Worm (Caenorhabditis elegans): ENCODE results near the gene C08F8.6.
A peak's percentile ranks its signal among the peaks of the same experiment; 100 is the strongest.

The C08F8.6 gene

DNA sequence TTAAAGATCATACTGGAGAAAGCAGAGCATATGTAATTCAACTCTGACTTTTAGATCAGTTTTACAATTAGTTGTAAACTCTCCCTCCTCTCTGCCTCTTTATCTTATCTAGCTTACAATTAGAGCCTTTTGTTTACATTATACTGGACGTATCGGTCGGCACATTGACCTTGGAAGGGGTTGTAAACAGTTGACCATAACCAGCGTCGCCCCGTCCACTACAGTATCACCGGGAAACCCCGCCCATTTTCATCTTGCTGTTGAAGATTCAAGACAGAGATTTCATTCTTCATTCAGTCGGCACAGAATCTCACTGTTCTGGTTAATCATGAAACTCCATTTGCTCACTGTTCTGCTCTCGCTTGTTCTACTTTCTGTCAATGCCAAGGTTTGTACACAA, 22.0 kb upstream of the C08F8.6 start, which contains the start of gene sdz-27:
sdz-27 (plus strand) TSS at position 301 of the 400 bp plus-strand sequence.
- TF ChIP-seq ztf-29 (GFP tag; IDR thresholded peaks at IDR 0.05) (no peak), med-1 (GFP tag; optimal IDR thresholded peaks at IDR 0.05; ENCODE audit: insufficient read depth) (no peak), klf-2 (GFP tag; conservative IDR thresholded peaks at IDR 0.05) (no peak), cog-1 (tag; optimal IDR thresholded peaks at IDR 0.05) (no peak), T22C8.4 (GFP tag; IDR thresholded peaks at IDR 0.05) (no peak), flt-1 (GFP tag; IDR thresholded peaks at IDR 0.05) (no peak), tab-1 (GFP tag; IDR thresholded peaks at IDR 0.05) (no peak), ztf-23 (GFP tag; IDR thresholded peaks at IDR 0.05) (no peak), ref-1 (GFP tag; conservative IDR thresholded peaks at IDR 0.05) (no peak)

- no peak for TF ChIP-seq T22C8.4 (GFP tag; IDR thresholded peaks at IDR 0.05)
- TF ChIP-seq ztf-29 (GFP tag; IDR thresholded peaks at IDR 0.05) = no peak
- no peak for TF ChIP-seq ref-1 (GFP tag; conservative IDR thresholded peaks at IDR 0.05)
Observed at ce11 chrIV:11183991-11184390, 19.3 kb upstream of the C08F8.6 start, which contains the start of gene nuaf-3. TSS of gene nuaf-3 (plus strand) at chrIV:11184291.

ce11 chrIV:11183013-11183412, 18.3 kb upstream of the C08F8.6 start, which contains the start of gene prx-14:
TSS of gene prx-14 (plus strand) at chrIV:11183132.
- TF ChIP-seq tab-1 (GFP tag; IDR thresholded peaks at IDR 0.05) = no peak
- TF ChIP-seq med-1 (GFP tag; optimal IDR thresholded peaks at IDR 0.05; ENCODE audit: insufficient read depth) = no peak
- TF ChIP-seq cog-1 (tag; optimal IDR thresholded peaks at IDR 0.05) = no peak
- no peak for TF ChIP-seq ztf-23 (GFP tag; IDR thresholded peaks at IDR 0.05)
- no peak for TF ChIP-seq klf-2 (GFP tag; conservative IDR thresholded peaks at IDR 0.05)
- no peak for TF ChIP-seq ztf-29 (GFP tag; IDR thresholded peaks at IDR 0.05)
- no peak for TF ChIP-seq T22C8.4 (GFP tag; IDR thresholded peaks at IDR 0.05)
- TF ChIP-seq ref-1 (GFP tag; conservative IDR thresholded peaks at IDR 0.05) = no peak
- TF ChIP-seq flt-1 (GFP tag; IDR thresholded peaks at IDR 0.05) = no peak

- no peak for TF ChIP-seq med-1 (GFP tag; optimal IDR thresholded peaks at IDR 0.05; ENCODE audit: insufficient read depth)
- TF ChIP-seq flt-1 (GFP tag; IDR thresholded peaks at IDR 0.05) = no peak
- no peak for TF ChIP-seq ref-1 (GFP tag; conservative IDR thresholded peaks at IDR 0.05)
- no peak for TF ChIP-seq klf-2 (GFP tag; conservative IDR thresholded peaks at IDR 0.05)
- TF ChIP-seq tab-1 (GFP tag; IDR thresholded peaks at IDR 0.05) = no peak
- TF ChIP-seq ztf-29 (GFP tag; IDR thresholded peaks at IDR 0.05) = no peak
- TF ChIP-seq ztf-23 (GFP tag; IDR thresholded peaks at IDR 0.05) = no peak
- TF ChIP-seq T22C8.4 (GFP tag; IDR thresholded peaks at IDR 0.05) = no peak
- no peak for TF ChIP-seq cog-1 (tag; optimal IDR thresholded peaks at IDR 0.05)
Observed at ce11 chrIV:11180077-11180476, 15.3 kb upstream of the C08F8.6 start.

- TF ChIP-seq ztf-23 (GFP tag; IDR thresholded peaks at IDR 0.05) = peak; percentile 44; the same call in 1 of the 2 replicates
Observed at ce11 chrIV:11179123-11179740, 14.5 kb upstream of the C08F8.6 start, which contains the start of gene cpt-2. TSS of gene cpt-2 (plus strand) at chrIV:11179645.

DNA sequence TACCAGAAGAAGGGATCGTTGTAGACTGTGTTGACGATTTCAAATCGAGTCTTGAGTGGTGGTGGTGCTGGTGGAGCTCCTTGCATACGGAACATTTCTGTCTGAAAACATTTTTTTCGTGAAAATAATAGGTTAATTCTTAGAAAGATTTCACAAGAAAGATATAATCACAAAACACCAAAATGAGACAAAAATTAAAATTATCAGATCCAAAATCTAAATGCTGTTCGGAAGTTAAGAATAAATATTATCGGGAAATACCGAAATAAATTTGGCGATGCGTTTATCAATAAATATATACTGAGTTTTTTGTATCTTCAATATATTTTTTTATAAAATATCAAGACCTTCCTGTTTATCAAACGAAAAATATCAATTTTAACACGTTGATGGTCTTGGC, 13.8 kb upstream of the C08F8.6 start, which contains the start of gene C08F8.9:
C08F8.9 (minus strand) TSS at position 101 of the 400 bp plus-strand sequence.
- TF ChIP-seq med-1 (GFP tag; optimal IDR thresholded peaks at IDR 0.05; ENCODE audit: insufficient read depth) = no peak
- TF ChIP-seq ztf-23 (GFP tag; IDR thresholded peaks at IDR 0.05) = no peak
- no peak for TF ChIP-seq tab-1 (GFP tag; IDR thresholded peaks at IDR 0.05)
- TF ChIP-seq flt-1 (GFP tag; IDR thresholded peaks at IDR 0.05) = no peak
- no peak for TF ChIP-seq cog-1 (tag; optimal IDR thresholded peaks at IDR 0.05)
- no peak for TF ChIP-seq klf-2 (GFP tag; conservative IDR thresholded peaks at IDR 0.05)
- no peak for TF ChIP-seq ztf-29 (GFP tag; IDR thresholded peaks at IDR 0.05)

DNA sequence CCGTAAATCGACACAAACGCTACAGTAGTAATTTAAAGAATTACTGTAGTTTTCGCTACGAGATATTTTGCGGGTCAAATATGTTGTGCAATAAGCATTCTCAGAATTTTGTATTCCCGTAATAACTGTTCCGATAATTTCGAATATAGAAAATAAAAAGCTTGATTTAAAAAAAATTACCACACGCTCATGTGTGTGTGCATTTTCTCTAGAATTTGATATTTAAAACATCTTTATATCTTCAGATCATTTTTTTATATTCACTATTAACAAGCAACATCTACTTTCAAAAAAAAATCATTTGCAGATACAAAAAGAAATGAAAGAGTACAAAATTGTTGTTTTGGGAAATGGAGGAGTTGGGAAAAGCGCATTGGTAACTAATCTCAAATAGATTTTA, 12.2 kb upstream of the C08F8.6 start, which contains the start of gene rap-3:
rap-3 (plus strand) TSS at position 301 of the 400 bp plus-strand sequence.
- TF ChIP-seq ref-1 (GFP tag; conservative IDR thresholded peaks at IDR 0.05) (no peak), klf-2 (GFP tag; conservative IDR thresholded peaks at IDR 0.05) (no peak), T22C8.4 (GFP tag; IDR thresholded peaks at IDR 0.05) (no peak), tab-1 (GFP tag; IDR thresholded peaks at IDR 0.05) (no peak), ztf-23 (GFP tag; IDR thresholded peaks at IDR 0.05) (no peak), cog-1 (tag; optimal IDR thresholded peaks at IDR 0.05) (no peak), ztf-29 (GFP tag; IDR thresholded peaks at IDR 0.05) (no peak), flt-1 (GFP tag; IDR thresholded peaks at IDR 0.05) (no peak), med-1 (GFP tag; optimal IDR thresholded peaks at IDR 0.05; ENCODE audit: insufficient read depth) (no peak)

ce11 chrIV:11174772-11175171, 10.0 kb upstream of the C08F8.6 start:
- TF ChIP-seq med-1 (GFP tag; optimal IDR thresholded peaks at IDR 0.05; ENCODE audit: insufficient read depth) (no peak), cog-1 (tag; optimal IDR thresholded peaks at IDR 0.05) (no peak), ref-1 (GFP tag; conservative IDR thresholded peaks at IDR 0.05) (no peak), klf-2 (GFP tag; conservative IDR thresholded peaks at IDR 0.05) (no peak), tab-1 (GFP tag; IDR thresholded peaks at IDR 0.05) (no peak), flt-1 (GFP tag; IDR thresholded peaks at IDR 0.05) (no peak)

- TF ChIP-seq tab-1 (GFP tag; IDR thresholded peaks at IDR 0.05) (no peak), flt-1 (GFP tag; IDR thresholded peaks at IDR 0.05) (no peak), T22C8.4 (GFP tag; IDR thresholded peaks at IDR 0.05) (no peak), klf-2 (GFP tag; conservative IDR thresholded peaks at IDR 0.05) (no peak)
Observed at ce11 chrIV:11169652-11170051, 4.9 kb upstream of the C08F8.6 start, which contains the start of gene nhr-67. TSS of gene nhr-67 (plus strand) at chrIV:11169748.

DNA sequence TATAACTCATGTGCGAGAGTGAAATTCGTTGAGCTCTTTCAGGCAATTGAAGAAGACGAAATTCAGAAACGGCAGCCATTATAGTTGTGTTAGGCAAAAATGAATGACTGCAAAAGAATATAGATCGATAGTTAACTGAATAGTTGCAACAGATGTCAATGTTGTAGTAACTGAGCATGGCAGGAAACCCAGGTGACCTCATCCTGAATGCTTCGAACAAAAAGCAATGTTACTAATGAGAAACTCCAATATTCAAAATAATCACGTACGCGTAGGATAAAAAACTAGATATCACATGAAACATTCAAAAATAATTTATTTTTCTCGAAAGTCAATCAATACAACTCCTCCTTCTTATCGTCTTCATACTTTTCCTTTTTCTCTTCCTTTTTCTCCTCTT, 2.3 kb downstream of the C08F8.6 start, which contains the start of gene fbxb-9:
fbxb-9 (minus strand) TSS at position 101 of the 400 bp plus-strand sequence.
- TF ChIP-seq ztf-29 (GFP tag; IDR thresholded peaks at IDR 0.05) = no peak
- no peak for TF ChIP-seq klf-2 (GFP tag; conservative IDR thresholded peaks at IDR 0.05)
- TF ChIP-seq T22C8.4 (GFP tag; IDR thresholded peaks at IDR 0.05) = no peak
- no peak for TF ChIP-seq ref-1 (GFP tag; conservative IDR thresholded peaks at IDR 0.05)
- no peak for TF ChIP-seq med-1 (GFP tag; optimal IDR thresholded peaks at IDR 0.05; ENCODE audit: insufficient read depth)
- TF ChIP-seq ztf-23 (GFP tag; IDR thresholded peaks at IDR 0.05) = no peak
- no peak for TF ChIP-seq tab-1 (GFP tag; IDR thresholded peaks at IDR 0.05)
- TF ChIP-seq cog-1 (tag; optimal IDR thresholded peaks at IDR 0.05) = no peak
- TF ChIP-seq flt-1 (GFP tag; IDR thresholded peaks at IDR 0.05) = no peak
